Fruit fly (Drosophila melanogaster) whole organism, embryonic: ENCODE measurements around the gene sif.

Experiments
- Adf1 ChIP-seq: fragments of 200-800 bp; sonication (Bioruptor generic); IDR thresholded peaks from 2 replicates; pipeline ENCODE4 v1.3.6; 2022; ENCODE audit warnings: missing biosample characterization, missing genetic modification characterization
- Aef1 ChIP-seq: fragments of 200-800 bp; sonication (Bioruptor generic); IDR thresholded peaks from 3 replicates; pipeline ENCODE4 v1.3.6; 2022; ENCODE audit warnings: missing biosample characterization, missing genetic modification characterization
- Blimp-1 ChIP-seq: fragments of 200-800 bp; sonication (Bioruptor generic); optimal IDR thresholded peaks from 3 replicates; lab custom pipeline; 2018; ENCODE audit warnings: missing biosample characterization, missing genetic modification characterization, mild to moderate bottlenecking, moderate library complexity, missing genetic modification reagents
- BtbVII ChIP-seq: fragments of 200-800 bp; sonication (Bioruptor generic); optimal IDR thresholded peaks from 3 replicates; lab custom pipeline; 2017; ENCODE audit warnings: missing biosample characterization, mild to moderate bottlenecking, missing genetic modification characterization
- CG11247 ChIP-seq: fragments of 200-800 bp; sonication (Bioruptor generic); IDR thresholded peaks from 2 replicates; pipeline ENCODE4 v1.3.6; 2022; ENCODE audit warnings: missing biosample characterization, missing genetic modification characterization
- CG13424 ChIP-seq: fragments of 200-800 bp; sonication (Bioruptor generic); optimal IDR thresholded peaks from 2 replicates; lab custom pipeline; 2019; ENCODE audit warnings: missing biosample characterization, mild to moderate bottlenecking, missing genetic modification characterization, moderate library complexity
- CG14441 ChIP-seq: fragments of 200-800 bp; sonication (Bioruptor generic); IDR thresholded peaks from 2 replicates; pipeline ENCODE4 v1.3.6; 2022; ENCODE audit warnings: missing biosample characterization, missing genetic modification characterization
- CG14710 ChIP-seq: fragments of 200-800 bp; sonication (Bioruptor generic); optimal IDR thresholded peaks from 3 replicates; lab custom pipeline; 2019; ENCODE audit warnings: missing biosample characterization, mild to moderate bottlenecking, missing genetic modification characterization, moderate library complexity
- CG15696 ChIP-seq: fragments of 200-800 bp; sonication (Bioruptor generic); optimal IDR thresholded peaks from 2 replicates; lab custom pipeline; 2019; ENCODE audit warnings: missing biosample characterization, mild to moderate bottlenecking, missing genetic modification characterization, moderate library complexity
- CG1603 ChIP-seq: fragments of 200-800 bp; sonication (Bioruptor generic); optimal IDR thresholded peaks from 2 replicates; lab custom pipeline; 2019; ENCODE audit warnings: missing biosample characterization, mild to moderate bottlenecking, missing genetic modification characterization, moderate library complexity
- CG16779 ChIP-seq: fragments of 200-800 bp; sonication (Bioruptor generic); IDR thresholded peaks from 2 replicates; pipeline ENCODE4 v1.3.6; 2022; ENCODE audit warnings: missing biosample characterization, missing genetic modification characterization
- CG1792 ChIP-seq: fragments of 200-800 bp; sonication (Bioruptor generic); optimal IDR thresholded peaks from 2 replicates; lab custom pipeline; 2016; ENCODE audit warnings: missing biosample characterization, missing genetic modification characterization
- CG18262 ChIP-seq: fragments of 200-800 bp; optimal IDR thresholded peaks from 3 replicates; lab custom pipeline; 2019; ENCODE audit warnings: missing biosample characterization, mild to moderate bottlenecking, missing genetic modification characterization, moderate library complexity
- CG2678 ChIP-seq: fragments of 200-800 bp; sonication (Bioruptor generic); optimal IDR thresholded peaks from 3 replicates; lab custom pipeline; 2019; ENCODE audit warnings: missing biosample characterization, mild to moderate bottlenecking, missing genetic modification characterization, moderate library complexity
- CG2712 ChIP-seq: fragments of 200-800 bp; optimal IDR thresholded peaks from 3 replicates; lab custom pipeline; 2019; ENCODE audit warnings: missing biosample characterization, mild to moderate bottlenecking, missing genetic modification characterization, moderate library complexity
- CG3065 ChIP-seq: fragments of 200-800 bp; sonication (Bioruptor generic); optimal IDR thresholded peaks from 2 replicates; lab custom pipeline; 2016; ENCODE audit warnings: missing biosample characterization, missing genetic modification characterization
- CG32767 ChIP-seq: fragments of 200-800 bp; sonication (Bioruptor generic); IDR thresholded peaks from 2 replicates; pipeline ENCODE4 v1.3.6; 2022; ENCODE audit warnings: missing biosample characterization, missing genetic modification characterization
- CG3407 ChIP-seq: fragments of 200-800 bp; sonication (Bioruptor generic); optimal IDR thresholded peaks from 2 replicates; lab custom pipeline; 2018; ENCODE audit warnings: missing biosample characterization, mild to moderate bottlenecking, missing genetic modification characterization
- CG6654 ChIP-seq: fragments of 200-800 bp; sonication (Bioruptor generic); optimal IDR thresholded peaks from 2 replicates; lab custom pipeline; 2017; ENCODE audit warnings: missing biosample characterization, mild to moderate bottlenecking, missing genetic modification characterization
- CG8944 ChIP-seq: fragments of 200-800 bp; sonication (Bioruptor generic); optimal IDR thresholded peaks from 3 replicates; lab custom pipeline; 2016; ENCODE audit warnings: missing biosample characterization, missing genetic modification characterization
- HLH3B ChIP-seq: fragments of 200-800 bp; sonication (Bioruptor generic); IDR thresholded peaks from 2 replicates; pipeline ENCODE4 v1.3.6; 2022; ENCODE audit warnings: missing biosample characterization, missing genetic modification characterization
- Hey ChIP-seq: fragments of 200-800 bp; sonication (Bioruptor generic); optimal IDR thresholded peaks from 3 replicates; lab custom pipeline; 2018; ENCODE audit warnings: missing biosample characterization, mild to moderate bottlenecking, missing genetic modification characterization
- HmgZ ChIP-seq: fragments of 200-800 bp; sonication (Bioruptor generic); optimal IDR thresholded peaks from 2 replicates; lab custom pipeline; 2018; ENCODE audit warnings: missing biosample characterization, mild to moderate bottlenecking, missing genetic modification characterization
- Hmx ChIP-seq: fragments of 200-800 bp; sonication (Bioruptor generic); optimal IDR thresholded peaks from 2 replicates; lab custom pipeline; 2016; ENCODE audit warnings: missing biosample characterization, missing genetic modification characterization
- Hr39 ChIP-seq: fragments of >200 bp; optimal IDR thresholded peaks from 2 replicates; lab custom pipeline; 2017
- Hsf ChIP-seq: fragments of 200-800 bp; sonication (Bioruptor generic); optimal IDR thresholded peaks from 3 replicates; lab custom pipeline; 2016; ENCODE audit warnings: missing biosample characterization, missing genetic modification characterization
- Lhr ChIP-seq: fragments of 200-800 bp; sonication (Bioruptor generic); optimal IDR thresholded peaks from 3 replicates; lab custom pipeline; 2017; ENCODE audit warnings: mild to moderate bottlenecking, missing biosample characterization, missing genetic modification reagents, missing genetic modification characterization
- Mrtf ChIP-seq: fragments of 200-800 bp; sonication (Bioruptor generic); IDR thresholded peaks from 3 replicates; pipeline ENCODE4 v1.3.6; 2022; ENCODE audit warnings: missing biosample characterization, missing genetic modification characterization
- Opbp ChIP-seq: fragments of 200-800 bp; sonication (Bioruptor generic); IDR thresholded peaks from 3 replicates; pipeline ENCODE4 v1.3.6; 2022; ENCODE audit warnings: missing biosample characterization, missing genetic modification characterization; ENCODE audit not compliant: partially characterized antibody
- Pdp1 ChIP-seq, 2 experiments: fragments of 200-800 bp; sonication (Bioruptor generic); optimal IDR thresholded peaks; 3 replicates each; lab custom pipeline; 2016; ENCODE audit warnings: missing biosample characterization in 2 of 2, missing genetic modification characterization in 2 of 2, mild to moderate bottlenecking in 1 of 2, moderate library complexity in 1 of 2
- Poxn ChIP-seq: fragments of 200-800 bp; sonication (Bioruptor generic); IDR thresholded peaks from 2 replicates; pipeline ENCODE4 v1.3.6; 2022; ENCODE audit warnings: missing biosample characterization, missing genetic modification characterization
- Scr ChIP-seq: fragments of 200-800 bp; sonication (Bioruptor generic); IDR thresholded peaks from 2 replicates; pipeline ENCODE4 v1.3.6; 2022; ENCODE audit warnings: missing biosample characterization, missing genetic modification characterization; ENCODE audit not compliant: partially characterized antibody
- ase ChIP-seq: fragments of 200-800 bp; sonication (Bioruptor generic); IDR thresholded peaks from 3 replicates; pipeline ENCODE4 v1.3.6; 2022; ENCODE audit warnings: missing biosample characterization, missing genetic modification characterization
- chinmo ChIP-seq: fragments of 200-800 bp; sonication (Bioruptor generic); IDR thresholded peaks from 4 replicates; pipeline ENCODE4 v1.3.6; 2022; ENCODE audit warnings: missing biosample characterization, missing genetic modification characterization; ENCODE audit not compliant: partially characterized antibody
- dmrt99B ChIP-seq: fragments of 200-800 bp; sonication (Bioruptor generic); optimal IDR thresholded peaks from 2 replicates; lab custom pipeline; 2018; ENCODE audit warnings: missing biosample characterization, mild to moderate bottlenecking, missing genetic modification characterization, moderate library complexity
- dpn ChIP-seq, 2 experiments: fragments of 200-800 bp; sonication (Bioruptor generic); optimal IDR thresholded peaks; 3 replicates each; lab custom pipeline; 2016; ENCODE audit warnings: missing biosample characterization in 2 of 2, missing genetic modification characterization in 2 of 2
- hkb ChIP-seq, 2 experiments: fragments of 200-800 bp in 1 of 2; fragments of >200 bp in 1 of 2; sonication (Bioruptor generic) in 1 of 2; IDR thresholded peaks in 1 of 2; optimal IDR thresholded peaks in 1 of 2; 2 replicates each; pipeline versions ENCODE4 v1.3.6 to Lab custom; 2017 to 2022; ENCODE audit warnings: missing biosample characterization in 1 of 2, missing genetic modification characterization in 1 of 2
- ken ChIP-seq: fragments of 200-800 bp; sonication (Bioruptor generic); IDR thresholded peaks from 3 replicates; pipeline ENCODE4 v1.3.6; 2022; ENCODE audit warnings: missing biosample characterization, missing genetic modification characterization
- kni ChIP-seq: fragments of 200-800 bp; sonication (Bioruptor generic); optimal IDR thresholded peaks from 3 replicates; lab custom pipeline; 2017; ENCODE audit warnings: mild to moderate bottlenecking, missing biosample characterization, missing genetic modification reagents, missing genetic modification characterization
- p53 ChIP-seq: fragments of 200-800 bp; sonication (Bioruptor generic); optimal IDR thresholded peaks from 2 replicates; lab custom pipeline; 2016; ENCODE audit warnings: missing biosample characterization, missing genetic modification characterization
- phol ChIP-seq: fragments of 200-800 bp; sonication (Bioruptor generic); optimal IDR thresholded peaks from 3 replicates; lab custom pipeline; 2018; ENCODE audit warnings: missing biosample characterization, mild to moderate bottlenecking, missing genetic modification characterization, moderate library complexity
- pita ChIP-seq: fragments of 200-800 bp; sonication (Bioruptor generic); optimal IDR thresholded peaks from 2 replicates; lab custom pipeline; 2017; ENCODE audit warnings: missing biosample characterization, mild to moderate bottlenecking, missing genetic modification characterization
- psq ChIP-seq: fragments of 200-800 bp; sonication (Bioruptor generic); optimal IDR thresholded peaks from 2 replicates; lab custom pipeline; 2017; ENCODE audit warnings: missing biosample characterization, missing genetic modification characterization
- seq ChIP-seq: fragments of 200-800 bp; sonication (Bioruptor generic); IDR thresholded peaks from 2 replicates; pipeline ENCODE4 v1.3.6; 2022; ENCODE audit warnings: missing biosample characterization, missing genetic modification characterization
- sqz ChIP-seq: fragments of 200-800 bp; sonication (Bioruptor generic); optimal IDR thresholded peaks from 3 replicates; lab custom pipeline; 2018; ENCODE audit warnings: missing biosample characterization, mild to moderate bottlenecking, missing genetic modification characterization
- sr ChIP-seq: fragments of 200-800 bp; sonication (Bioruptor generic); IDR thresholded peaks from 3 replicates; pipeline ENCODE4 v1.3.6; 2022; ENCODE audit warnings: missing biosample characterization, missing genetic modification characterization
- tll ChIP-seq, 2 experiments: fragments of 200-800 bp in 1 of 2; fragments of >200 bp in 1 of 2; sonication (Bioruptor generic) in 1 of 2; optimal IDR thresholded peaks; 2 replicates each; lab custom pipeline; 2017 to 2019; ENCODE audit warnings: missing biosample characterization in 2 of 2, missing genetic modification characterization in 2 of 2, mild to moderate bottlenecking in 1 of 2, moderate library complexity in 1 of 2
- usp ChIP-seq: fragments of >200 bp; optimal IDR thresholded peaks from 2 replicates; lab custom pipeline; 2017; ENCODE audit warnings: missing biosample characterization, missing genetic modification characterization
- wdn ChIP-seq: fragments of 200-800 bp; sonication (Bioruptor generic); IDR thresholded peaks from 2 replicates; pipeline ENCODE4 v1.3.6; 2022; ENCODE audit warnings: missing biosample characterization, missing genetic modification characterization
- z ChIP-seq: fragments of 200-800 bp; sonication (Bioruptor generic); IDR thresholded peaks from 3 replicates; pipeline ENCODE4 v1.3.6; 2022; ENCODE audit warnings: missing biosample characterization, missing genetic modification characterization

The sif gene

DNA sequence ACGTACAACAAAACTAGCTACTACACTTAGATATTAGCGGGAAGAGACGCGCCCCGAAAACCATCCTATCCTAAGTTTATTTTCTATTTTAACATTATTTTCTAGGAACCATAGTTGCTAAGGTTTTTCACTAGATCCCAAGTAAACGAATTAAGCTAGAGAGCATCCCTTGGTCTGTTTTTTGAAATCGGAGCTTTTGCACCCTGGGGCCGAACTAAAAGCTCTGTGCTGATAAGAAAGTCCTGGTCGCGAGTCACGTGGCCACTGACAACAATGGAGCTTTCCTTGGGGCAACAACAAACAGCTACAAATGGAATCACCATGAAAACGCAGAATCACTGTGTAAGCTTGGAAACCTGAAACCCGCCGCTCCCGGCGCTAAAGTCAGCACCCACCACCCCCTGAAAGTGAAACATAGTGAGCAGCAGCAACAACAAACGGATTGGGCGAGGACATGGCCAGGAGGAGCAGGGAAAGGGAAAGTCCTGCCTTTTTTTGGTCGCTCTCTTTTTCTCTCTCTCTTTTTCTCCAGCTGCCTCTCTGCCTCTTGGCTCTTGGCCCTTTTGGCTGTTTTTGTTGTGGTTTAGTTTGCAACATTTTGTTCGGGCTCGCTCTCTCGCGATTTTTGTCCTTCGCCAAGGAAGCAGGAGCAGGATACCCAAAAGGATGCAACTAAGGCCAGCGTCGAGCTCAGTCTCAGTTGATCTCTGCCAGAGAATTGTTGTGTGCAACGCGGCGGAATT, at the start of gene sif (continued):
- TF ChIP-seq pita: no peak
- no peak for TF ChIP-seq CG15696
- no peak for TF ChIP-seq Poxn (GFP tag; lab: Robert Waterston, UW)
- TF ChIP-seq ken (GFP tag; lab: Robert Waterston, UW): no peak
- no peak for TF ChIP-seq Hsf (GFP tag; lab: Kevin White, UChicago)
- no peak for TF ChIP-seq hkb (optimal IDR thresholded peaks at IDR 0.05; lab: Kevin White, UChicago)
- TF ChIP-seq hkb (GFP tag; IDR thresholded peaks at IDR 0.05; lab: Robert Waterston, UW): no peak
- no peak for TF ChIP-seq sr (GFP tag; lab: Robert Waterston, UW)
- TF ChIP-seq CG1792: no peak
- no peak for TF ChIP-seq HLH3B (GFP tag; lab: Robert Waterston, UW)
- no peak for TF ChIP-seq CG18262 (tag; lab: Kevin White, UChicago)
- TF ChIP-seq wdn (GFP tag; lab: Robert Waterston, UW): no peak
- TF ChIP-seq Pdp1 (GFP tag; optimal IDR thresholded peaks at IDR 0.05; lab: Kevin White, UChicago): no peak
- no peak for TF ChIP-seq CG8944 (GFP tag; lab: Kevin White, UChicago)
- TF ChIP-seq CG1603 (tag; lab: Kevin White, UChicago): no peak
- no peak for TF ChIP-seq CG14710 (tag; lab: Kevin White, UChicago)
- TF ChIP-seq tll (GFP tag; optimal IDR thresholded peaks at IDR 0.05; lab: Kevin White, UChicago): no peak
- no peak for TF ChIP-seq phol (tag; lab: Kevin White, UChicago)
- peak; percentile 28 for TF ChIP-seq Hr39
- no peak for TF ChIP-seq Lhr (GFP tag; lab: Kevin White, UChicago)
- no peak for TF ChIP-seq CG32767 (GFP tag; lab: Robert Waterston, UW)
- TF ChIP-seq ase (GFP tag; lab: Robert Waterston, UW): no peak
- TF ChIP-seq dpn (GFP tag; optimal IDR thresholded peaks at IDR 0.05; lab: Kevin White, UChicago): no peak
- no peak for TF ChIP-seq CG3407 (GFP tag; lab: Kevin White, UChicago)
- TF ChIP-seq CG11247 (GFP tag; lab: Robert Waterston, UW): no peak
- TF ChIP-seq CG3065 (GFP tag; lab: Kevin White, UChicago): no peak
- no peak for TF ChIP-seq CG13424 (tag; lab: Kevin White, UChicago)
- TF ChIP-seq BtbVII (GFP tag; lab: Kevin White, UChicago): no peak
- TF ChIP-seq p53 (GFP tag; lab: Kevin White, UChicago): no peak
- TF ChIP-seq CG6654 (GFP tag; lab: Kevin White, UChicago): no peak
- peak; percentile 66; the same call in 1 of the 2 replicates for TF ChIP-seq seq (GFP tag; lab: Robert Waterston, UW)
- TF ChIP-seq CG2712 (tag; lab: Kevin White, UChicago): no peak
- TF ChIP-seq Scr (GFP tag; lab: Robert Waterston, UW): no peak
- TF ChIP-seq CG16779 (GFP tag; lab: Robert Waterston, UW): peak; percentile 12; the same call in 1 of the 2 replicates
- no peak for TF ChIP-seq CG14441
- no peak for TF ChIP-seq HmgZ (tag; lab: Kevin White, UChicago)
- TF ChIP-seq sqz (GFP tag; lab: Kevin White, UChicago): no peak
- no peak for TF ChIP-seq Mrtf (GFP tag; lab: Robert Waterston, UW)
- no peak for TF ChIP-seq psq (GFP tag; lab: Kevin White, UChicago)
- TF ChIP-seq CG2678 (tag; lab: Kevin White, UChicago): no peak
- no peak for TF ChIP-seq usp (GFP tag; lab: Kevin White, UChicago)
- no peak for TF ChIP-seq kni
- TF ChIP-seq Blimp-1 (GFP tag; lab: Kevin White, UChicago): no peak
- no peak for TF ChIP-seq Aef1 (GFP tag; lab: Robert Waterston, UW)
- TF ChIP-seq dmrt99B: no peak
- TF ChIP-seq chinmo (GFP tag; lab: Robert Waterston, UW): peak; percentile 81; the same call in 2 of the 4 replicates
- no peak for TF ChIP-seq Hmx (GFP tag; lab: Kevin White, UChicago)
- no peak for TF ChIP-seq z (GFP tag; lab: Robert Waterston, UW)
- TF ChIP-seq Adf1 (GFP tag; lab: Robert Waterston, UW): peak; percentile 35; the same call in 1 of the 2 replicates
- no peak for TF ChIP-seq Opbp (GFP tag; lab: Robert Waterston, UW)
- no peak for TF ChIP-seq Hey (tag; lab: Kevin White, UChicago)
